Worm (Caenorhabditis elegans): ENCODE results near the gene T10H9.8.

DNA sequence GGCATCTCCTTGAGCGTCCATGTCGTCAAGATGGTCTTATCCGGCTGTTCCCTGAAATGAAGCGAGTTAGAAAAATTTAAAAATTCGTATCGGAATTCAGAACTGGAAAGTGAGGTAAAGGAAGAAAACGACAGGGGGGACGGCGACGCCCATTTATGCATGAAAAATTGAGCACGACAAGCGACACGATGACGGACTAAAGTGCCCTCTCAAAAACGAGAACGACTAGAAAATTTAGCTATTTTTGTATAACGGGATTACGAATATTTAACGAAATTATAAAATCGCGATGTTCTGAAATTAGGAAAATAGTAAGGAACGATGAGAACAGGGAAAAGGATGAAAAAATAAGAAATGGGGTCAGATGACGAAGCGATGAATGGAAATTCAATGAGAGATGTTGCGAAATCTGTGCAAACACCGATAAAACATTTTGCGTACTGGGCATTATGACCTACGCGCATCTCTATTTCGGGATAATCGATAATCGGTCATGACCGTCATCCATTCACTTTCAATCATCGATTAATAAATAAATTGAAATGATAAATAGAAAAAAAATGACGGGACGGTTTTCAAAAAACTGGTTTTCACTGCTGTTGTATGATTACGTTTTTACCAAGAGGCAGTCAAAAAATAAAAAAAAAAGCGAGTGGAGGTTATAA lies 4.4 kb downstream of the T10H9.8 start, which contains the start of gene snb-1:
- TF ChIP-seq unc-130 (GFP tag; optimal IDR thresholded peaks at IDR 0.05) (no peak), ceh-27 (GFP tag; optimal IDR thresholded peaks at IDR 0.05) (no peak), dox-1 (GFP tag; IDR thresholded peaks at IDR 0.05) (peak; percentile 27; the same call in 1 of the 2 replicates), bed-2 (GFP tag; IDR thresholded peaks at IDR 0.05) (no peak), die-1 (tag; optimal IDR thresholded peaks at IDR 0.05) (no peak), pha-4 (tag; optimal IDR thresholded peaks at IDR 0.05) (no peak), unc-62 (GFP tag; optimal IDR thresholded peaks at IDR 0.05) (no peak), zfh-2 (GFP tag; conservative IDR thresholded peaks at IDR 0.05) (no peak), mes-4 (tag; optimal IDR thresholded peaks at IDR 0.05) (no peak)

All from whole organism, young adult.